Worm (Caenorhabditis elegans): ENCODE measurements around the gene polq-1.

The polq-1 gene

ce11 chrIII:5840815-5841573 lies 38.0 kb upstream of the polq-1 start:
- TF ChIP-seq lin-11 (tag; optimal IDR thresholded peaks at IDR 0.05) (no peak), ceh-14 (tag; optimal IDR thresholded peaks at IDR 0.05) (no peak), sox-2 (GFP tag; IDR thresholded peaks at IDR 0.05) (no peak), pqm-1 (tag; optimal IDR thresholded peaks at IDR 0.05) (no peak), ceh-30 (tag; optimal IDR thresholded peaks at IDR 0.05) (no peak)

- TF ChIP-seq sdc-2 (tag; optimal IDR thresholded peaks at IDR 0.05) (peak; percentile 0), ceh-22 (tag; optimal IDR thresholded peaks at IDR 0.05) (no peak)
These were observed 37.3 kb upstream of the polq-1 start for ce11 chrIII:5840277-5840676.

DNA sequence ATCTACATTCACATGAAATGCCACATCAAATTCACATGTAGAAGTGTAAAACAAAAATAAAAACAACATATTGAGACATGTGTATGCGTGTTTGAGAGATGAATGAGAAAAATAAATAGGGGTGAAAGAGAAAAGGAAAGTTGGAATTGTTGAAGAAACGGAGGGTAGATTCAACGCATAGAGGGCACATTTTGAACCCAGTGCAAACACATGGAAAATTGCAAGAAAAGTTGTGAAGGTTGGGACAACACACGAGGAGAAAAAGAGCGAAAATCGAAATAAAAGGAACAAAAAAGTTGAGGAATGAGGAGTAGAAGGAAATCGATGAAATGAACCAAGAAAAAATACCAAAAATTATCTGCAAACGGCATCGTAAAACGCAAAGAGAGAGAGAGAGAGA lies 36.6 kb upstream of the polq-1 start:
- TF ChIP-seq unc-86 (tag; optimal IDR thresholded peaks at IDR 0.05) (no peak), ceh-18 (tag; optimal IDR thresholded peaks at IDR 0.05) (no peak), hlh-6 (tag; optimal IDR thresholded peaks at IDR 0.05) (no peak), pha-2 (tag; optimal IDR thresholded peaks at IDR 0.05) (no peak), Y22D7AL.16 (tag; optimal IDR thresholded peaks at IDR 0.05) (no peak), ceh-31 (tag; optimal IDR thresholded peaks at IDR 0.05) (no peak), pros-1 (tag; optimal IDR thresholded peaks at IDR 0.05) (no peak), ceh-14 (tag; optimal IDR thresholded peaks at IDR 0.05) (no peak), rnt-1 (tag; optimal IDR thresholded peaks at IDR 0.05) (no peak), sox-2 (GFP tag; IDR thresholded peaks at IDR 0.05) (no peak), npax-4 (tag; optimal IDR thresholded peaks at IDR 0.05) (no peak), ceh-24 (tag; optimal IDR thresholded peaks at IDR 0.05) (no peak), ceh-30 (tag; optimal IDR thresholded peaks at IDR 0.05) (no peak), hlh-13 (GFP tag; optimal IDR thresholded peaks at IDR 0.05) (no peak), pqm-1 (tag; optimal IDR thresholded peaks at IDR 0.05) (no peak), ceh-45 (GFP tag; IDR thresholded peaks at IDR 0.05) (no peak), tbx-2 (tag; optimal IDR thresholded peaks at IDR 0.05) (no peak), T23F11.4 (GFP tag; optimal IDR thresholded peaks at IDR 0.05) (no peak), ceh-2 (tag; optimal IDR thresholded peaks at IDR 0.05) (no peak)

DNA sequence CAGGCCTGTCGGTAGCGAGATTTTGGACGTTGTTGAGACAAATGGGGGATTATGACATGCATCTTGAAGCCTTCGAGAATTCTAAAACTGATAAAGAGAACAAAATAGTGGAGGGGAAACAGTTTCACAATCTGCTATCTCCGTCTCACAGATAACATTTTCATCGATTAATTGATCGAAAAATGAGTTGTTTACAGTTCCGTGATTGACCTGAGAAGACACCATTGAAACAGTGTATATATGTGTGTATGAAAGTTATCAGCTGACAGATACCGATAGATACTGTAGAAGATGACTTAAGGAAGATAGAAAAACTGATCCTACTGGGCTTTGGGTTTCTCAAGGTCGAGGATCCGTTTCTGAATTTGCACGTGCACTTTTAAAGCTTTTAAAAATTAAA lies 36.2 kb upstream of the polq-1 start:
- TF ChIP-seq K09A11.1 (tag; optimal IDR thresholded peaks at IDR 0.05; ENCODE audit: insufficient read depth): no peak
- TF ChIP-seq nhr-232 (tag; optimal IDR thresholded peaks at IDR 0.05): no peak
- no peak for TF ChIP-seq lim-6 (tag; optimal IDR thresholded peaks at IDR 0.05)
- peak; percentile 23 for TF ChIP-seq elt-2 (tag; optimal IDR thresholded peaks at IDR 0.05)
- TF ChIP-seq ref-2 (tag; optimal IDR thresholded peaks at IDR 0.05): no peak
- no peak for TF ChIP-seq F13H6.1 (tag; optimal IDR thresholded peaks at IDR 0.05)
- TF ChIP-seq pha-2 (tag; optimal IDR thresholded peaks at IDR 0.05): no peak

DNA sequence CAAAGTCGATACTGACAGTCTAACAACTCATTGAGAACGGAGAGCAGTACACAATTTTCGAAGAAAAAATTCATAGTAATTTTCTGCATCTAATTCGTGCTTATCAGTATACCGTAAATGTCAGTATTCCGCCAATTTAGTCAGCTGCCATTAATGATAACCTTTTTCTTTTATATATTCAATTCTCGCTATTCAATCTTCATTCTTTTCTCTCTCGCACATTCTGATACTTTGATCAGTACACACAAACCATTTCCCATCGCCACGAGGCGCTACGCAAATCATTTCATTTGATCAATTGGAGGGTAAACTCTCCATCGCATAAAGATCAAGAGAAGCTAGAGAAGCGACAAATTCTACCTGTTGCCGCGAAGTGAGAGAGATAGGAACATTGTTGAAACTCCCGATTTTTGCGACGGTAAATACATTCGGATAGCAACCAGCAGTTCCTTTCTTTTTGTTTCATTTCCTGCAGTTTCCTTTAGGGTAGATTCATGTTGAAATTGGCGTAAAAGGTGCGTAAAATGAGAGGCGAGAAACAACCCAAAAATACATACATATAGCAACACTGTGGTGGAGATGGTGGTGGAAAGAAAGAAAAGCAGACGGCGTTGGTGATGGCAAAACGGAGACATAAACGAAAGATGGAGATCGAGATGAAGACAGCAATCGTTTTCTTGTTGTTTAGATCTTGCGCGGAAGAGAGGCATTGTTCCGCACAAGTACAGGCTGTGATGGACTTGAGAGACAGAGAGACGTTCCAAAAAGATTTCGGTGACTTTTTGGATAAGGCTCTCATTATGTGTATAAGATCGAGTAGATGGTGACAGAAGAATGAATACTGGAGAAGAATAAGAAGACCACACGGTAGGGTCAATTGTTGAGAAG lies 35.4 kb upstream of the polq-1 start:
- TF ChIP-seq sdc-2 (tag; optimal IDR thresholded peaks at IDR 0.05): no peak
- TF ChIP-seq hlh-30 (tag; optimal IDR thresholded peaks at IDR 0.05; ENCODE audit: insufficient read depth): no peak
- TF ChIP-seq ceh-6 (GFP tag; optimal IDR thresholded peaks at IDR 0.05): no peak
- TF ChIP-seq K02D7.2 (tag; optimal IDR thresholded peaks at IDR 0.05): no peak
- TF ChIP-seq unc-55 (GFP tag; optimal IDR thresholded peaks at IDR 0.05): peak; percentile 14
- TF ChIP-seq K09A11.1 (tag; optimal IDR thresholded peaks at IDR 0.05; ENCODE audit: insufficient read depth): no peak
- TF ChIP-seq madf-2 (tag; optimal IDR thresholded peaks at IDR 0.05): no peak
- TF ChIP-seq ceh-2 (tag; optimal IDR thresholded peaks at IDR 0.05): no peak
- TF ChIP-seq elt-2 (tag; optimal IDR thresholded peaks at IDR 0.05): no peak
- no peak for TF ChIP-seq gmeb-2 (tag; optimal IDR thresholded peaks at IDR 0.05)
- no peak for TF ChIP-seq F13H6.1 (tag; optimal IDR thresholded peaks at IDR 0.05)
- TF ChIP-seq che-1 (tag; optimal IDR thresholded peaks at IDR 0.05): no peak
- TF ChIP-seq ceh-18 (tag; optimal IDR thresholded peaks at IDR 0.05): peak; percentile 39
- TF ChIP-seq ets-4 (tag; optimal IDR thresholded peaks at IDR 0.05): peak; percentile 13
- TF ChIP-seq syd-9 (tag; optimal IDR thresholded peaks at IDR 0.05): no peak
- TF ChIP-seq ceh-9 (tag; optimal IDR thresholded peaks at IDR 0.05): no peak
- no peak for TF ChIP-seq ceh-14 (tag; optimal IDR thresholded peaks at IDR 0.05)
- TF ChIP-seq elt-4 (tag; optimal IDR thresholded peaks at IDR 0.05): no peak
- TF ChIP-seq hlh-6 (tag; optimal IDR thresholded peaks at IDR 0.05): no peak
- no peak for TF ChIP-seq odd-2 (tag; optimal IDR thresholded peaks at IDR 0.05)
- TF ChIP-seq tbx-2 (tag; optimal IDR thresholded peaks at IDR 0.05): no peak
- TF ChIP-seq lin-11 (tag; optimal IDR thresholded peaks at IDR 0.05): no peak
- TF ChIP-seq ceh-45 (GFP tag; IDR thresholded peaks at IDR 0.05): no peak
- TF ChIP-seq ceh-22 (tag; optimal IDR thresholded peaks at IDR 0.05): no peak
- no peak for TF ChIP-seq dve-1 (tag; optimal IDR thresholded peaks at IDR 0.05)

All from whole organism, late embryonic.